Fruit fly (Drosophila melanogaster): ENCODE results near the gene CG43136.
A peak's percentile ranks its signal among the peaks of the same experiment; 100 is the strongest.

CG43136 gene

DNA sequence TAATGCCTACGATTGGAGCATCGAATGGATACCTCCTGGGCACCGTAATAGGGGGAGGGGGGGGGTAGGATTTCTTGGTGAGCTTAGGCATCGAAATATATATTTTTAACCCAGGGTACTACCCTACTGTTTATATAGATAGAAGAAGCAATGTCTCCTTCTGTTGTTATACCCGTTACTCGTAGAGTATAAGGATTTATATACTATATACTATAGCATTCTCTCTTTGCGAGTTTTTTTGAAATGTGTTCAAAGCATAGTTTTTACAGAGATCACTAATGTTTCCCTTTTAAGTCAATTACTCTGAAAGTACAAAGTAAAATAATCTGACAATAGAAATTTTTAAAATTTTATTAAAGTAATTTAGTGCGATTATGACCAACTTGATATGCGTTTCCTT, at the start of gene CG43136:
Gene CG43136, plus strand, starts transcription at position 301 of the 400 bp plus-strand sequence.
- TF ChIP-seq CG17801 (GFP tag; optimal IDR thresholded peaks at IDR 0.05; ENCODE audit: partially characterized antibody) = no peak

DNA sequence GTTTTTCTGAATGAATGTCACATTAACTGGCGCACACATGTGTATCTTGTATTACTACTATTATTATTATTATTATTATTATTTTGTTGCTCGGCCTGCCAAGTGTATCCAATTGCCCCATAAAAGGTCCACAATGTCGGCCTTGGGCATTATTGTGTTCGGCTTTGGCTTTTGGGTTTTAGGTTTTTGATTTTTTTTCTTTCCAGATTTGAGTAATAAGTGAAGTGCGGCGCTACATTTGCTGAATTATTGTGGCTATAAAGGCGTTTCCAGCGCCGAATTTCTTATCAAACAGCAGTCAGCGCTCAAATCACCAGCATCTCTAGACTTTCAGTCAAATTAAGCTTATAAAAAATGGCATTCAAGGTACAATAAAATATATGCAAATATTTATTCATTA, 49.2 kb upstream of the CG43136 start, which contains the start of gene Cpr5C:
Gene Cpr5C, plus strand, starts transcription at position 301 of the 400 bp plus-strand sequence.
- TF ChIP-seq CG17801 (GFP tag; optimal IDR thresholded peaks at IDR 0.05; ENCODE audit: partially characterized antibody) = no peak

DNA sequence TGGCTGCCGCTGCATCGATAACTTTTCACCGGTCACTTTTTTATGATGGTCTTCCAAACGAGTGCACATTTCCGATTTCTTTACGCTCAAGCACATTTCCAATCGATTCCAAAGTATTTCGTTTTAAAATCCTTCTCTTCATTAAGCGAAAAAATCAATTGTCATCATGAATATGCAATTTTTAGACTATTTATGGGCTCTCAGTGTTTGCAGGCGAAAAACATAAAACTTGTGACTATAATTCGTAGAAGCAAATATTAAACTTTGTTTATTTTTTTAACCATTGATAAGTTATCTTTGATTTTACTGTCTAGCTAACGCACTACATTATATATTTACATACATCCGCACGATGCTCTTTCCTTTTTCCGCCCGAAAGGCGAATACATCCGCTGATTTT, 44.9 kb upstream of the CG43136 start, which contains the start of gene Prosbeta2R1:
Gene Prosbeta2R1, plus strand, starts transcription at position 301 of the 400 bp plus-strand sequence.
- TF ChIP-seq CG17801 (GFP tag; optimal IDR thresholded peaks at IDR 0.05; ENCODE audit: partially characterized antibody) = no peak

DNA sequence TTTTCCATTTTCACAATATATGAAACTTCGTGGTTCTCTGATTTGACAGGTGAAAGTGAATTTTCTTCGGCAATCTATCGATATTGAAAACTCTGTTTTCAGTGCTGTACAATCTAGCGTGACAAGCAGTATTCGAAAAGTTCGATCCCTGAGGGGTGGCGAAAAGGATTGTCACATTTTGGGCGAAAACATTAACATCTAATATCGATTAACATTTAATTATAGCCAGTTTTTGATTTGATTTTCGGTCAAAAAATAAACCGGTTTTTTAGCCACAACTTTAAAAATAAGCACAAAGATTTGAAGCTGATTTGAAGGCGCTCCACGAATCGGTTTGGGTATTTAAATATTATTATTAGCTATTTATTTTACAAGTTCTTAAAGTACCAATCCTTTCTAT, 40.7 kb upstream of the CG43136 start, which contains the start of gene CG44329:
Gene CG44329, minus strand, starts transcription at position 101 of the 400 bp plus-strand sequence.
- no peak for TF ChIP-seq CG17801 (GFP tag; optimal IDR thresholded peaks at IDR 0.05; ENCODE audit: partially characterized antibody)

DNA sequence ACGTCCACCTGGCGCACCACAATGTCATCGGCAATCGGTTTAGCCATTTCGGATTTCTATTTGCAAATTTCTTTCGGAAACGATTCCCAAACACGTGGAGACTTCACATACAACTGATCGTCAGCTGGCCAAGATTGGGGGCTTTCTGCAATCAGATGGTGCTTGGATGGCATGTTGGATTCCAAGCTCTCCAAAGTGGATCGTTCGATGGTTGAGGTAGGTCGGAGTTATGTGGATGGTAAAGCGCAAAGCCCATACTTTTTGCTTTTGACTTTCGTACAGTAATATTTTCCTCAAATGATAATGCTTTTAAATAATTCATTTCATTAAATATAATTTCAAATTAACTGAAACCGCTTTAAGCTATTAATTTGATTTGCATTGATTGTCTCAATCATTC, 37.8 kb upstream of the CG43136 start, which contains the start of gene AgmNAT:
Gene AgmNAT, minus strand, starts transcription at position 101 of the 400 bp plus-strand sequence.
- TF ChIP-seq CG17801 (GFP tag; optimal IDR thresholded peaks at IDR 0.05; ENCODE audit: partially characterized antibody) = no peak

DNA sequence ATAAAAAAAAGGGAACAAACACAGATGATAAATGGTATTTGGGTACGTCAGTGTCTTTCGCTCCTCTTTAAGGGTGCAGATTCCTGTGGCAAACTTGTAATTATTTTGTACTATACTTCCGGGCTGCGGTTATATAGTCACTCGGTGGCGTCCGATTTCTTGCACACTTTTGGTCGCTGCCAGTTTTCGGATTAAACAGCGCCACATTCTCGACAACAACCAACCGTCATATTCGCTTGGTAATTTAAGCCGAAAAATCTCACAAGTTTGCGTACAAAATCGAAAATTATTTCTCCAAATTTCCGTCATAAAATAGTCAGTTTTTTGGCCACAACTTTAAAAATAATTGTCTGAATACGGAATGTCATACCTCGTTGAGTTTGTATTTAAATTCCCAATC, 36.4 kb upstream of the CG43136 start:
- no peak for TF ChIP-seq CG17801 (GFP tag; optimal IDR thresholded peaks at IDR 0.05; ENCODE audit: partially characterized antibody)

DNA sequence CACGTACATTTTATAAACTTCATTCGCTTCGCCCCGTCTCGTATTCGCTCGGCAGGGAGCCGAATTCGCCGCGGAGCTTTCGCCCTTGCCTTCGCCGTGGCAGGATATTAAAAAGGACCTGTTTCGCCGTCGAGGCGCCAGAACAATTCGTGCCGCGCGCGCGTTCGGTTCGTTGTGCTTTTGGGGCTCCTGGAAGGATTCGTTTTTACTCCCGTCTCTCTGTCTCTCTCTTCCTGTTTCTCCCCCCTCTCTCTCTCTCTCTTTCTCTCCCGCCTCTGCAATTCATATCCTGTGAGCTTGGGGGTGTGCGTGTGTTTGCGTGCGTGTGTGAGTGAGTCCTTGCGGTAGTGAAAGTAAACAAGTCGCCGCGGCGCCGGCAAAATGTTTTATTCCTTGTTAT, 35.1 kb upstream of the CG43136 start, which contains the start of gene CG15765:
Gene CG15765, plus strand, starts transcription at position 132 of the 400 bp plus-strand sequence.
- no peak for TF ChIP-seq CG17801 (GFP tag; optimal IDR thresholded peaks at IDR 0.05; ENCODE audit: partially characterized antibody)

DNA sequence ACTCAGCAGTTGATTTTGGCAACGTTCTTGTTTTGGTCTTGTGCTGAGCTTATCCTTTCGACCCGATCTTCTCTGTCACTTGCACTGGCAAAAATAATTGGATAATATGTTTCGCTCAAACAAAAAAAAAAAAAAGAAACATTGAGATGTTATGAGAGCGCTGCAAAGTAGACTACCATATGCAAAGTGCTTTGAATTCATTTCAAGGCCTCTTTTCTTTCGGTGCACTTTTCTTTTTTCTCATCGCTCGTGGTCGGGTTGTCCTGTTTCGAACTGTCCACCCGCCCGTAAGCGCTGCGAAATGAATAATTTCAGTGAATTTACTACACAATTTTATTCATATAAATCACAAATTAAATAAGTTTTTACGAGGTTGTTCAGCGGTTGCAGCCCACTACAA, 33.6 kb upstream of the CG43136 start:
- no peak for TF ChIP-seq CG17801 (GFP tag; optimal IDR thresholded peaks at IDR 0.05; ENCODE audit: partially characterized antibody)

DNA sequence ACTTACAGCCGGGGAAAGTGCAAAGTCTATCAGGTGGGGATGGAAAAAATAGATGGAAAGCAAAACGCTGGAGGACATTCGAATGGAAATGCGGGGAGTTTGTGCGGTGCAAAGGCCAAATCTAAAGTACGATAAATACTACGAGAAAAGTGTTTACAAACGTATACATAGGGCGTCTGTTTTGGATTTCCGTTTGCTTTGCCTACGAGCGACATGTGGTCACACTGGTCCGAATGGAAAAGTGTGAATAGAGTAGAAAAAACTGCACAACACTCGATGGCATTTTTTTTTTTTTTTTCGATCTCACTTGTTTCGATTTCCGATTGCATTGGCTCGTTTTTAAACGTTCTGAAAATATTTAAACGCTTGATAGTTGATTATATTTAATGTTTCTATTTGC, 13.8 kb upstream of the CG43136 start:
- no peak for TF ChIP-seq CG17801 (GFP tag; optimal IDR thresholded peaks at IDR 0.05; ENCODE audit: partially characterized antibody)

DNA sequence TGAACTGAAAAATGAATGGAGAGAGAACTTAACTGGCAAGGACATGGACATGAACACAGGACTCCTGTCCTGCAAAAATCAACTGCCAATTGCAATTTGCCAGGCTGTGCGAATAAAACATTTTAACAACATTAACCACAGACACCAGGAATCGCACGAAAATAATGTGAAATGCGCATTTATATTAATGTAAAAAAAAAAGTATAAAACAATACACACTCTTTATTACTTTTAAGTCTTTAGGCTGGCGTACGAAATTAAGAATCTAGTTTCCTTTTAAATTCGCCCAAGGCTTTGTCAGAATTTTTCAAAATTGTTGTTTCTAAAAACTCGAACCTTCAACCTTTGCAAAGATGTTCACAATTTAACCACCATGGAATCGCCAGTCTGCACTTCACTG, 8.6 kb upstream of the CG43136 start, which contains the start of gene CG12729:
Gene CG12729, plus strand, starts transcription at position 301 of the 400 bp plus-strand sequence.
- no peak for TF ChIP-seq CG17801 (GFP tag; optimal IDR thresholded peaks at IDR 0.05; ENCODE audit: partially characterized antibody)

DNA sequence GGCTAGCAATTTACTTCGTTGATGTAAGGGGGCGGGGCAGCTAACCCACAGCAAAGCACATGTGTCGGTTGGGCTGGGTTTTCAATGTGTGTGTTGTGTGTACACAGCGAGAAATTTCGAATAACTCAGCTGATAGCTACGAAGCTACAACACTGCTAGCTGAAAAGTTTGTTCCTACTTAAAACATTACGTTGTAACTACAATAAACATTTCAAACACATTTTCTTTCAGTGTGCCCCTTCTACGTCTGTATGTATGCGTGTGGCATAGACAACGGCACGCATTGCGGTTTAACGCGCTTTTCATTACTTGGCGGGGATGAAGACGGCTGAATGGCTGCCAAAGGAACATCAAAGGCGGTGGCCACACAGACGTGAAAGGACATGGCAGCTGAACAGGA, 6.0 kb upstream of the CG43136 start:
- TF ChIP-seq CG17801 (GFP tag; optimal IDR thresholded peaks at IDR 0.05; ENCODE audit: partially characterized antibody) = no peak

DNA sequence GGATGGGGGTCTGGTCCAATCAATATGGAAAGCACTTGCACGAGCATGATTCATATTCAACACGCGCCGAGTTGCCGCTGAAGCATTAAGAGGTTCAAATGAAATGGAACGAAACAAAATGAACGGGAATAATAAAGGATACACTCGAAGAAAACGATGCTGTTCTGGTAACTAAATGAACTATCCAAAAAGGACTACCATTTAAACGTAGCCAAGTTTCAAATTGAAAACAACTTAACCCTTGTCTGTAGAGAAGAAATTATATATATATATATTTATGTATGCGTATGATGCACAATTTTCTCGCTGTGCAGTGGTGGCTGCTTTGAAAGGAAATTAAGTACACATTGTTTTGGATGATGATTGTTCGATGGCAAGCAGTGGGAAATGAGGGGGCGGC, 884 bp upstream of the CG43136 start:
- no peak for TF ChIP-seq CG17801 (GFP tag; optimal IDR thresholded peaks at IDR 0.05; ENCODE audit: partially characterized antibody)

DNA sequence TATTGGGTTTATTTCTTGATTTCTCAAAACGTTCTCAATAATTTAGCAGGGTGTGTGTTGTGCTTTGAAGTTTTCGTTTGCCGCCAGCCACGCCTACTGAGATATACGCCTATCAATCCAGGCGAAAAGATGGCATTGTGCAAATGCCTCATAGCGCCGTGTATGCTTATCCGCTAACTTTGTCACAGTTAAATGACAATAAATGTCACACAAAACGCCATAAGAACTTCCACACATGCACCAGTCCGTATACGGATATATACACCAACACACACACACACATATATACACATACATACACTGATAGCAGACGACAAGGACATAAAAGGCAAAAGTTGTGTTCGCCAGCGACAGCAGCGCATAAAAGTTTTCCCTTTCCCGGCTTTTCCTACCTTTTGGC, 11.5 kb downstream of the CG43136 start, which contains the start of gene CG43137:
Gene CG43137, minus strand, starts transcription at position 101 of the 400 bp plus-strand sequence.
- TF ChIP-seq CG17801 (GFP tag; optimal IDR thresholded peaks at IDR 0.05; ENCODE audit: partially characterized antibody) = no peak

DNA sequence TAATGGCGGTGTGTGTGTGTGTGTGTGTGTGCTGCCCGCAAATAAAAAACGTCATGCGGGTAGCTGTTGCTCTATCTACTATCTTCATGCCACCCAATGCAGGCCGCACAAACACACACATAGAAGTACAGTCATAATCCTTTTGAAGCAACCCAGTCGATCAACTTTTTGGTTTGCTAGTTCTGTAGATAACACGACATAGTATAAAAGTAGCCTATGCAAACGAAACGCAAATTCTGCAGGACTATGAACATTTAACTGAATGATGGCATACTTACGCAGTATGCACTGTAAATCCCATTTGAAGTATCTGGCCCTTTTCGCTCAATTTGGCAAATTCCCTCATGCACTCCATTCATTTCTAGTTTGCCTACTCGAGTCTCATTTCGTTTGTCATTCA, 12.5 kb downstream of the CG43136 start:
- TF ChIP-seq CG17801 (GFP tag; optimal IDR thresholded peaks at IDR 0.05; ENCODE audit: partially characterized antibody) = no peak

DNA sequence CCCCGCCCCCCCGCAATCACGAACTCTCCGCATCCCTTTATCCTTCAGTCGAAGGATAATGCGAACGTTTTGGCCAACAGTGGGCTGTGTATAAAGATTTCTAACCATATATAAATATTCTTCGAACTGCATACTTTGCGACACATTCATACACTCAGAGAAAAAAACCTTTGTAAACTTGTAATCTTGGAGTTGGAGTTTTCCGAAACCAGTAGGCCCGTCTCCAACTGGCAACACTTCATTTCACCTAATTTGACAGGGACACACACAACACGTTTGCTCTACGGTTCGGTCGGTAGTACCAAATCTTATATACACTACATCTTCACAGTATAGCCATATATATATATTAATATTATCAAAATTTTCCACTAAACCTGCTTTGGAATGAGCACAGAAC, 15.2 kb downstream of the CG43136 start, which contains the start of gene CG15764:
Gene CG15764, plus strand, starts transcription at position 301 of the 400 bp plus-strand sequence.
- TF ChIP-seq CG17801 (GFP tag; optimal IDR thresholded peaks at IDR 0.05; ENCODE audit: partially characterized antibody) = no peak

DNA sequence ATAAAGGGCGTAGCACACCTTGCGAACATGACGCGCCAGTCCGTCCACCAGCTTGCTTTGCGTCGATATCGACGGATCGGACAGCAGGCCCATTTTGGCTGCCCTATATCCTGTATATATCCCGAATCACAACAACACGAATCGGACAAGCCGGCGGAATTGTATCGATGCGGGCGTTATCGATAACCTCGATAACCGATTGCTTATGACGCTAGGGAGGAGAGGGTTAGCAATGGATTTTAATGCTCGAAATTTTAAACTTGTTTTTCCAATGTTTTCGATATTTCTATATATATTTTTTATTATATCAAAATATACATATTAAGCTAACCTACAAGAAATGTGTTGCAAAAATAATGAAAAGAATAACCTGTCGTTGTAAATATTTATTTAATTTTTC, 19.6 kb downstream of the CG43136 start, which contains the start of gene GAA1:
Gene GAA1, minus strand, starts transcription at position 194 of the 400 bp plus-strand sequence.
- peak; percentile 22 for TF ChIP-seq CG17801 (GFP tag; optimal IDR thresholded peaks at IDR 0.05; ENCODE audit: partially characterized antibody)

DNA sequence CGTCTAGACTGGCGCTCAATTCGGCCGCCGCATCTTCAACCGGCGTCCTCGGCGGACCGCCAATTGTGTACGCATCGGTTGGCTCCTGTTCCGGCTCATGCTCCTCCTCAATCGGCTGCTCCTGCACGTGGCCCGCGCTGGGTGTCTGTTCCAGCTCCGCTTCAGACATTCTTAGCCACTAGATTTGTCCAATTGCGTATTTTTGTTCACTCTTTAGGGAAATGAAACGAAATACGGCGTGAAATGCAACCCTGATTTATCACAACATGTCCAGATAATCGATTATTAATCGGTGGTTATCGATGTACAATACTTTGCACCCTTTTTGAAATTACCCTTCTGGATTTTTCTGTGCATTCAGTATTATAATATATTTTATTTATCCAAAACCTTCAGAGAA, 23.0 kb downstream of the CG43136 start, which contains the start of gene mof:
Gene mof, minus strand, starts transcription at position 270 of the 400 bp plus-strand sequence.
- peak; percentile 55 for TF ChIP-seq CG17801 (GFP tag; optimal IDR thresholded peaks at IDR 0.05; ENCODE audit: partially characterized antibody)
